Worm (Caenorhabditis elegans): ENCODE measurements around the gene hpo-40.

DNA sequence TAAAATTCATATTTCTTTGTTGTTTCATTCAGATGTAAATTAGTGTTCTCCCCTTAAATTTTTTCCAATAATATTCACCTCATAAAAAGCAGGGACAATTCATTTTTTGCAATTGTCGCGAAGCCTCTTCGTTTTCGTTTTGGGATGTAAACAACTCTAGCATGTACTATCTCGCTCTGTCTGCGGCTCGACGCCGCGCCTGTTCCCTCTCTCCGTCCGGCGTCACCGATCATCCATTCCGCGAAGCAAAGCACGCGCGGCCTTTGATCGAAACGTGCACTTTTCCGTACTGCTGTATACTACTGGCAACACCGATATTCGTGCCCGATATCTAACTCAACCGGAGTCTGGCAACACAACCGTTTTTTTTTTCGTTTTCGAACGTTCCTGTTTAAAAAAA lies 34.2 kb downstream of the hpo-40 start:
- TF ChIP-seq nhr-84 (tag; optimal IDR thresholded peaks at IDR 0.05) (no peak), blmp-1 (tag; optimal IDR thresholded peaks at IDR 0.05) (peak; percentile 8), lin-39 (tag; optimal IDR thresholded peaks at IDR 0.05) (no peak), F16B12.6 (tag; optimal IDR thresholded peaks at IDR 0.05) (no peak), fkh-10 (GFP tag; optimal IDR thresholded peaks at IDR 0.05) (no peak)
